Fruit fly (Drosophila melanogaster) whole organism, embryonic: ENCODE measurements around the gene CG13113.

Source experiments
- Abd-B ChIP-seq: fragments of 200-800 bp; sonication (Bioruptor generic); optimal IDR thresholded peaks from 2 replicates; lab custom pipeline; 2018; ENCODE audit warnings: missing biosample characterization, mild to moderate bottlenecking, missing genetic modification characterization, moderate library complexity
- Bdp1 ChIP-seq: fragments of 200-800 bp; sonication (Bioruptor generic); optimal IDR thresholded peaks from 3 replicates; lab custom pipeline; 2016; ENCODE audit warnings: missing biosample characterization, missing genetic modification characterization
- CG10267 ChIP-seq: fragments of 200-800 bp; sonication (Bioruptor generic); optimal IDR thresholded peaks from 2 replicates; lab custom pipeline; 2018; ENCODE audit warnings: missing biosample characterization, mild to moderate bottlenecking, missing genetic modification characterization, moderate library complexity
- CG10431 ChIP-seq: fragments of 200-800 bp; sonication (Bioruptor generic); optimal IDR thresholded peaks from 3 replicates; lab custom pipeline; 2018; ENCODE audit warnings: missing biosample characterization, mild to moderate bottlenecking, missing genetic modification characterization
- CG10979 ChIP-seq: fragments of 200-800 bp; sonication (Bioruptor generic); optimal IDR thresholded peaks from 2 replicates; lab custom pipeline; 2018; ENCODE audit warnings: missing biosample characterization, mild to moderate bottlenecking, missing genetic modification characterization, moderate library complexity
- CG12155 ChIP-seq: fragments of 200-800 bp; sonication (Bioruptor generic); optimal IDR thresholded peaks from 3 replicates; lab custom pipeline; 2016; ENCODE audit warnings: missing biosample characterization, missing genetic modification characterization
- CG15011 ChIP-seq: fragments of 200-800 bp; sonication (Bioruptor generic); optimal IDR thresholded peaks from 3 replicates; lab custom pipeline; 2018; ENCODE audit warnings: missing biosample characterization, mild to moderate bottlenecking, missing genetic modification characterization
- CG16815 ChIP-seq: fragments of 200-800 bp; sonication (Bioruptor generic); optimal IDR thresholded peaks from 3 replicates; lab custom pipeline; 2017; ENCODE audit warnings: missing biosample characterization, mild to moderate bottlenecking, missing genetic modification characterization
- CG17186 ChIP-seq: fragments of 200-800 bp; sonication (Bioruptor generic); optimal IDR thresholded peaks from 3 replicates; lab custom pipeline; 2017; ENCODE audit warnings: missing biosample characterization, missing genetic modification reagents, missing genetic modification characterization
- CG30403 ChIP-seq: fragments of 200-800 bp; sonication (Bioruptor generic); optimal IDR thresholded peaks from 3 replicates; lab custom pipeline; 2016; ENCODE audit warnings: missing biosample characterization, missing genetic modification characterization
- CG34224 ChIP-seq: fragments of 200-800 bp; sonication (Bioruptor generic); IDR thresholded peaks from 3 replicates; pipeline ENCODE4 v1.3.6; 2022; ENCODE audit warnings: missing biosample characterization, missing genetic modification characterization; ENCODE audit not compliant: partially characterized antibody
- CG42726 ChIP-seq: fragments of 200-800 bp; sonication (Bioruptor generic); IDR thresholded peaks from 2 replicates; pipeline ENCODE4 v1.3.6; 2022; ENCODE audit warnings: missing biosample characterization, missing genetic modification characterization; ENCODE audit not compliant: partially characterized antibody
- CG4360 ChIP-seq: fragments of 200-800 bp; sonication (Bioruptor generic); IDR thresholded peaks from 2 replicates; pipeline ENCODE4 v1.3.6; 2022; ENCODE audit warnings: missing biosample characterization, missing genetic modification characterization
- CG7271 ChIP-seq: fragments of 200-800 bp; sonication (Bioruptor generic); optimal IDR thresholded peaks from 2 replicates; lab custom pipeline; 2018; ENCODE audit warnings: missing biosample characterization, mild to moderate bottlenecking, missing genetic modification characterization, moderate library complexity
- CG8089 ChIP-seq: fragments of 200-800 bp; sonication (Bioruptor generic); optimal IDR thresholded peaks from 3 replicates; lab custom pipeline; 2016; ENCODE audit warnings: missing biosample characterization, missing genetic modification characterization
- D19B ChIP-seq: fragments of 200-800 bp; sonication (Bioruptor generic); optimal IDR thresholded peaks from 2 replicates; lab custom pipeline; 2017; ENCODE audit warnings: missing biosample characterization, mild to moderate bottlenecking, missing genetic modification characterization
- Hey ChIP-seq: fragments of 200-800 bp; sonication (Bioruptor generic); optimal IDR thresholded peaks from 3 replicates; lab custom pipeline; 2018; ENCODE audit warnings: missing biosample characterization, mild to moderate bottlenecking, missing genetic modification characterization
- Lhr ChIP-seq: fragments of 200-800 bp; sonication (Bioruptor generic); optimal IDR thresholded peaks from 3 replicates; lab custom pipeline; 2017; ENCODE audit warnings: mild to moderate bottlenecking, missing biosample characterization, missing genetic modification reagents, missing genetic modification characterization
- Pdp1 ChIP-seq, 2 experiments: fragments of 200-800 bp; sonication (Bioruptor generic); optimal IDR thresholded peaks; 3 replicates each; lab custom pipeline; 2016; ENCODE audit warnings: missing biosample characterization in 2 of 2, missing genetic modification characterization in 2 of 2, mild to moderate bottlenecking in 1 of 2, moderate library complexity in 1 of 2
- Side ChIP-seq: fragments of 200-800 bp; sonication (Bioruptor generic); optimal IDR thresholded peaks from 2 replicates; lab custom pipeline; 2016; ENCODE audit warnings: missing biosample characterization, missing genetic modification characterization
- ac ChIP-seq: fragments of 200-800 bp; sonication (Bioruptor generic); optimal IDR thresholded peaks from 3 replicates; lab custom pipeline; 2017; ENCODE audit warnings: missing biosample characterization, mild to moderate bottlenecking, missing genetic modification characterization
- cg ChIP-seq: fragments of 200-800 bp; sonication (Bioruptor generic); optimal IDR thresholded peaks from 3 replicates; lab custom pipeline; 2019; ENCODE audit warnings: missing biosample characterization, mild to moderate bottlenecking, missing genetic modification characterization, moderate library complexity
- crc ChIP-seq: fragments of 200-800 bp; sonication (Bioruptor generic); optimal IDR thresholded peaks from 2 replicates; lab custom pipeline; 2016; ENCODE audit warnings: missing biosample characterization, missing genetic modification characterization
- crol ChIP-seq: fragments of 200-800 bp; sonication (Bioruptor generic); IDR thresholded peaks from 2 replicates; pipeline ENCODE4 v1.3.6; 2022; ENCODE audit warnings: missing biosample characterization, missing genetic modification characterization
- cwo ChIP-seq: fragments of 200-800 bp; sonication (Bioruptor generic); optimal IDR thresholded peaks from 3 replicates; lab custom pipeline; 2017; ENCODE audit warnings: missing biosample characterization, missing genetic modification characterization, mild to moderate bottlenecking, moderate library complexity, missing genetic modification reagents
- dan ChIP-seq: fragments of 200-800 bp; sonication (Bioruptor generic); IDR thresholded peaks from 2 replicates; pipeline ENCODE4 v1.3.6; 2022; ENCODE audit warnings: missing biosample characterization, missing genetic modification characterization
- ewg ChIP-seq: fragments of 200-800 bp; sonication (Bioruptor generic); optimal IDR thresholded peaks from 3 replicates; lab custom pipeline; 2017; ENCODE audit warnings: mild to moderate bottlenecking, missing biosample characterization, missing genetic modification reagents, missing genetic modification characterization
- fd64A ChIP-seq: fragments of 200-800 bp; sonication (Bioruptor generic); optimal IDR thresholded peaks from 3 replicates; lab custom pipeline; 2018; ENCODE audit warnings: missing biosample characterization, mild to moderate bottlenecking, missing genetic modification characterization
- fd96Cb ChIP-seq: fragments of 200-800 bp; sonication (Bioruptor generic); optimal IDR thresholded peaks from 2 replicates; lab custom pipeline; 2018; ENCODE audit warnings: missing biosample characterization, mild to moderate bottlenecking, missing genetic modification characterization, moderate library complexity
- ftz-f1 ChIP-seq: fragments of 200-800 bp; sonication (Bioruptor generic); optimal IDR thresholded peaks from 2 replicates; lab custom pipeline; 2016; ENCODE audit warnings: missing biosample characterization, missing genetic modification characterization
- gcm2 ChIP-seq: fragments of 200-800 bp; sonication (Bioruptor generic); optimal IDR thresholded peaks from 2 replicates; lab custom pipeline; 2016; ENCODE audit warnings: missing biosample characterization, missing genetic modification characterization
- gt ChIP-seq: fragments of 200-800 bp; sonication (Bioruptor generic); IDR thresholded peaks from 2 replicates; pipeline ENCODE4 v1.3.6; 2022; ENCODE audit warnings: missing biosample characterization, missing genetic modification characterization
- ind ChIP-seq: fragments of 200-800 bp; sonication (Bioruptor generic); optimal IDR thresholded peaks from 3 replicates; lab custom pipeline; 2016; ENCODE audit warnings: missing biosample characterization, missing genetic modification characterization
- lbe ChIP-seq: fragments of 200-800 bp; sonication (Bioruptor generic); optimal IDR thresholded peaks from 2 replicates; lab custom pipeline; 2016; ENCODE audit warnings: missing biosample characterization, mild to moderate bottlenecking, missing genetic modification characterization
- mld ChIP-seq: fragments of 200-800 bp; sonication (Bioruptor generic); IDR thresholded peaks from 3 replicates; pipeline ENCODE4 v1.3.6; 2022; ENCODE audit warnings: missing biosample characterization, missing genetic modification characterization; ENCODE audit not compliant: partially characterized antibody
- odd ChIP-seq: fragments of 200-800 bp; sonication (Bioruptor generic); optimal IDR thresholded peaks from 2 replicates; lab custom pipeline; 2017; ENCODE audit warnings: missing biosample characterization, mild to moderate bottlenecking, missing genetic modification characterization
- onecut ChIP-seq: fragments of 200-800 bp; sonication (Bioruptor generic); IDR thresholded peaks from 2 replicates; pipeline ENCODE4 v1.3.6; 2022; ENCODE audit warnings: missing biosample characterization, missing genetic modification characterization
- p53 ChIP-seq: fragments of 200-800 bp; sonication (Bioruptor generic); optimal IDR thresholded peaks from 2 replicates; lab custom pipeline; 2016; ENCODE audit warnings: missing biosample characterization, missing genetic modification characterization
- pho ChIP-seq: fragments of 200-800 bp; sonication (Bioruptor generic); optimal IDR thresholded peaks from 2 replicates; lab custom pipeline; 2016; ENCODE audit warnings: missing biosample characterization, missing genetic modification characterization
- prd ChIP-seq, 3 experiments: fragments of >200 bp in 2 of 3; fragments of 200-800 bp in 1 of 3; sonication (Bioruptor generic) in 1 of 3; optimal IDR thresholded peaks in 2 of 3; IDR thresholded peaks in 1 of 3; 2 replicates in 2 of 3; 3 replicates in 1 of 3; pipeline versions ENCODE4 v1.3.6 to Lab custom; 2017 to 2022; ENCODE audit warnings: missing biosample characterization in 1 of 3, missing genetic modification characterization in 1 of 3
- psq ChIP-seq: fragments of 200-800 bp; sonication (Bioruptor generic); optimal IDR thresholded peaks from 2 replicates; lab custom pipeline; 2017; ENCODE audit warnings: missing biosample characterization, missing genetic modification characterization
- pzg ChIP-seq: fragments of 200-800 bp; sonication (Bioruptor generic); optimal IDR thresholded peaks from 3 replicates; lab custom pipeline; 2018; ENCODE audit warnings: missing biosample characterization, mild to moderate bottlenecking, missing genetic modification characterization, moderate library complexity
- sens-2 ChIP-seq: fragments of 200-800 bp; sonication (Bioruptor generic); IDR thresholded peaks from 2 replicates; pipeline ENCODE4 v1.3.6; 2022; ENCODE audit warnings: missing biosample characterization, missing genetic modification characterization
- sob ChIP-seq: fragments of 200-800 bp; sonication (Bioruptor generic); IDR thresholded peaks from 2 replicates; pipeline ENCODE4 v1.3.6; 2022; ENCODE audit warnings: missing biosample characterization, missing genetic modification characterization
- tup ChIP-seq: fragments of 200-800 bp; sonication (Bioruptor generic); optimal IDR thresholded peaks from 2 replicates; lab custom pipeline; 2016; ENCODE audit warnings: missing biosample characterization, mild to moderate bottlenecking, missing genetic modification characterization, moderate library complexity
- unc-4 ChIP-seq: fragments of 200-800 bp; sonication (Bioruptor generic); IDR thresholded peaks from 2 replicates; pipeline ENCODE4 v1.3.6; 2022; ENCODE audit warnings: missing biosample characterization, missing genetic modification characterization; ENCODE audit not compliant: partially characterized antibody
- unpg ChIP-seq: fragments of 200-800 bp; sonication (Bioruptor generic); optimal IDR thresholded peaks from 3 replicates; lab custom pipeline; 2018; ENCODE audit warnings: missing biosample characterization, mild to moderate bottlenecking, missing genetic modification characterization, moderate library complexity
- wor ChIP-seq: fragments of 200-800 bp; sonication (Bioruptor generic); IDR thresholded peaks from 2 replicates; pipeline ENCODE4 v1.3.6; 2022; ENCODE audit warnings: missing biosample characterization, missing genetic modification characterization

The CG13113 gene

dm6 chr2L:9502786-9503443 is 41.1 kb upstream of the CG13113 start (continued):
- TF ChIP-seq Pdp1 (GFP tag; optimal IDR thresholded peaks at IDR 0.05; lab: Kevin White, UChicago) (peak; percentile 6 to 48), ftz-f1 (peak; percentile 86), crol (0 out of 2 replicates have a peak, but pooled peaks have one; percentile 14), CG42726 (GFP tag; lab: Robert Waterston, UW) (no peak), CG34224 (GFP tag; lab: Robert Waterston, UW) (no peak), cwo (peak; percentile 40), CG16815 (GFP tag; lab: Kevin White, UChicago) (peak; percentile 38), fd96Cb (peak; percentile 47), crc (GFP tag; lab: Kevin White, UChicago) (no peak), pho (peak; percentile 41), lbe (no peak), CG4360 (0 out of 2 replicates have a peak, but pooled peaks have one; percentile 39), CG10431 (GFP tag; lab: Kevin White, UChicago) (no peak), D19B (GFP tag; lab: Kevin White, UChicago) (peak; percentile 82), sens-2 (GFP tag; lab: Robert Waterston, UW) (peak; percentile 49), ewg (peak; percentile 49), mld (GFP tag; lab: Robert Waterston, UW) (no peak), prd (optimal IDR thresholded peaks at IDR 0.05; lab: Kevin White, UChicago) (no peak), prd (GFP tag; IDR thresholded peaks at IDR 0.05; lab: Robert Waterston, UW) (peak; percentile 81), Abd-B (GFP tag; lab: Kevin White, UChicago) (peak; percentile 29), ind (GFP tag; lab: Kevin White, UChicago) (peak; percentile 43), psq (GFP tag; lab: Kevin White, UChicago) (peak; percentile 28), wor (GFP tag; lab: Robert Waterston, UW) (peak; percentile 70), Side (GFP tag; lab: Kevin White, UChicago) (no peak), odd (GFP tag; lab: Kevin White, UChicago) (peak; percentile 68), CG17186 (GFP tag; lab: Kevin White, UChicago) (no peak), CG10267 (tag; lab: Kevin White, UChicago) (peak; percentile 26), gcm2 (GFP tag; lab: Kevin White, UChicago) (no peak), p53 (GFP tag; lab: Kevin White, UChicago) (no peak), CG7271 (tag; lab: Kevin White, UChicago) (no peak), Hey (tag; lab: Kevin White, UChicago) (no peak), tup (peak; percentile 26), ac (no peak), CG30403 (GFP tag; lab: Kevin White, UChicago) (peak; percentile 82), fd64A (GFP tag; lab: Kevin White, UChicago) (no peak), CG10979 (tag; lab: Kevin White, UChicago) (peak; percentile 36), Lhr (GFP tag; lab: Kevin White, UChicago) (no peak), onecut (GFP tag; lab: Robert Waterston, UW) (peak; percentile 54), pzg (no peak), Bdp1 (GFP tag; lab: Kevin White, UChicago) (peak; percentile 24), unpg (GFP tag; lab: Kevin White, UChicago) (peak; percentile 80), unc-4 (GFP tag; lab: Robert Waterston, UW) (no peak), sob (GFP tag; lab: Robert Waterston, UW) (peak; percentile 84), CG12155 (GFP tag; lab: Kevin White, UChicago) (peak; percentile 50), cg (GFP tag; lab: Kevin White, UChicago) (no peak), dan (GFP tag; lab: Robert Waterston, UW) (no peak), CG8089 (no peak), CG15011 (GFP tag; lab: Kevin White, UChicago) (no peak), gt (GFP tag; lab: Robert Waterston, UW) (0 out of 2 replicates have a peak, but pooled peaks have one; percentile 20)
